Worm (Caenorhabditis elegans): ENCODE results near the gene ifb-2.

Gene ifb-2

DNA sequence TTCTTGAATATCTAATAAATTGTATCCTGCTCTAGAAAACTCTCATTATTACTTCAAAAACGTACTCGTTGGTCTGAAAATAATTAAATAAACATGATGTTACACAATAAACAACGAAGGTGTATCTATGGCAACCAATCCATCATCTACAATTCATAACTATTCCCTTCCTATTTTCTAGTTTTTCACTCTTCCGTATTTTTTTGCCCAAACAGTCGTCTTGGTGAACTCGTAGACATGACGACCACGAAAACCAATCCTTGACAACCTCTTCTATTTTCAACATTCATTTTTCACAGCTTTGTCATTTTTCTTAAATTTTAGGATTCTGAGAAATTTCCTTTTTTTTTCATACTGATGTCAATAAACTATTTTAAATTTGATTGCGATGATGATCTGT lies 38.8 kb downstream of the ifb-2 start, which contains the start of gene K05F1.13:
Gene K05F1.13, plus strand, starts transcription at position 301 of the 400 bp plus-strand sequence.
- TF ChIP-seq R02D3.7 (tag; optimal IDR thresholded peaks at IDR 0.05) (no peak), ceh-82 (tag; optimal IDR thresholded peaks at IDR 0.05) (no peak), pqm-1 (tag; optimal IDR thresholded peaks at IDR 0.05) (no peak), nhr-25 (tag; optimal IDR thresholded peaks at IDR 0.05) (no peak), hmg-11 (tag; optimal IDR thresholded peaks at IDR 0.05) (no peak), skn-1 (tag; optimal IDR thresholded peaks at IDR 0.05) (no peak), ztf-11 (tag; optimal IDR thresholded peaks at IDR 0.05) (no peak), nhr-237 (tag; optimal IDR thresholded peaks at IDR 0.05) (no peak), nhr-67 (tag; optimal IDR thresholded peaks at IDR 0.05) (no peak), ceh-16 (tag; optimal IDR thresholded peaks at IDR 0.05) (no peak), egl-5 (tag; optimal IDR thresholded peaks at IDR 0.05) (no peak), elt-2 (tag; optimal IDR thresholded peaks at IDR 0.05) (no peak), egl-27 (tag; optimal IDR thresholded peaks at IDR 0.05) (no peak), ama-1 (optimal IDR thresholded peaks at IDR 0.05) (no peak), ztf-4 (tag; optimal IDR thresholded peaks at IDR 0.05) (no peak), nhr-43 (tag; optimal IDR thresholded peaks at IDR 0.05; ENCODE audit: poor library complexity, severe bottlenecking) (no peak), lsy-12 (tag; optimal IDR thresholded peaks at IDR 0.05) (no peak), jun-1 (tag; optimal IDR thresholded peaks at IDR 0.05) (no peak), fkh-10 (GFP tag; optimal IDR thresholded peaks at IDR 0.05) (no peak)

DNA sequence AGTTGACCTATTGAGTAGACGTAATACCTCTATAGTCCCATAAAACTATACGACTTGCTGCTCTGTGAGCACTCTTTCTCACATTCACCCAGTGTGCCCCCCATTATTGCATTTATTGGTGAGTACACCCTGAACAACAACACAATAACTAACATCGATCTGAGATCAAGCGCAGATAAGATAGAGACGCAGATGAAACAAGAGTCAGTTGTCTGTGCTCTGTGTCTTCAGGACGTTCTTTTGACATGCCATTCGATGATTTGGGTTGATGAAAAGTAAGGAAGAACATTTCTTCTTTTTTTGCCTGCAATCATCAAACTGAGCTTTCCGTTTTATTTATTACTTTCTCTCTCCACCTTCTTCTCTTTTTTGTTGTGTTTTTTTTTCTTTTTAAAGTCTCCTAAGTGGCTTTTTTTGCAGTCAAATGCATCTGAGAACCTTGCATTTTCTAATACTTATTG lies 40.4 kb downstream of the ifb-2 start, which contains the start of gene lect-2:
Gene lect-2, plus strand, starts transcription at position 411 of the 461 bp plus-strand sequence.
- TF ChIP-seq daf-12 (tag; optimal IDR thresholded peaks at IDR 0.05) (no peak), ceh-9 (tag; optimal IDR thresholded peaks at IDR 0.05) (no peak), mdl-1 (tag; optimal IDR thresholded peaks at IDR 0.05) (no peak), lin-39 (tag; optimal IDR thresholded peaks at IDR 0.05) (peak; percentile 20), nhr-12 (tag; optimal IDR thresholded peaks at IDR 0.05) (no peak), nhr-25 (tag; optimal IDR thresholded peaks at IDR 0.05) (no peak), snpc-4 (tag; optimal IDR thresholded peaks at IDR 0.05) (no peak), egl-5 (tag; optimal IDR thresholded peaks at IDR 0.05) (peak; percentile 70), fkh-10 (GFP tag; optimal IDR thresholded peaks at IDR 0.05) (no peak), lin-15B (tag; optimal IDR thresholded peaks at IDR 0.05) (no peak), elt-1 (tag; optimal IDR thresholded peaks at IDR 0.05) (peak; percentile 39), R02D3.7 (tag; optimal IDR thresholded peaks at IDR 0.05) (no peak), nhr-67 (tag; optimal IDR thresholded peaks at IDR 0.05) (no peak)

DNA sequence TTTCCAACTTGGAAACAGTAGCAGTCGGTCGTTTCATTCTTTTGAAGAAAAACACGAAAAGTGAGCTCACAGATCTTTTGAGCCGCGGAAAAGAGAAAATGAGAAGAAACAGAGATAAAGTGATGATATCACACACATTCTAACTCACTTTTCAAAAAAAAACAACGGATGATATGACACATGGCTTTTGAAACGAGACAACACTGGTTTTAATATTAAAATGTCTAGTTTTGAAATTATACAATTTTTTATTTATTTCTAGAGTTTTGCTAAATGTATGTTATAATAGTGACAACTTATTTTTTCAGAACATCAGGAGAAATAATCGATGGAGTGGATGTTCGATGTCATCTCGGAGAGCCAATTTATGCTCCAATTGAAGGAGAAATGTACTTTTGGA lies 42.5 kb downstream of the ifb-2 start, which contains the start of gene K05F1.14:
Gene K05F1.14, minus strand, starts transcription at position 101 of the 400 bp plus-strand sequence.
- TF ChIP-seq ztf-4 (tag; optimal IDR thresholded peaks at IDR 0.05) (no peak), nhr-43 (tag; optimal IDR thresholded peaks at IDR 0.05; ENCODE audit: poor library complexity, severe bottlenecking) (no peak), lsy-12 (tag; optimal IDR thresholded peaks at IDR 0.05) (no peak), nhr-77 (tag; optimal IDR thresholded peaks at IDR 0.05) (no peak), elt-1 (tag; optimal IDR thresholded peaks at IDR 0.05) (no peak), elt-3 (tag; optimal IDR thresholded peaks at IDR 0.05) (no peak), fos-1 (tag; optimal IDR thresholded peaks at IDR 0.05) (no peak), fkh-2 (tag; optimal IDR thresholded peaks at IDR 0.05) (no peak), lin-15B (tag; optimal IDR thresholded peaks at IDR 0.05) (no peak), egl-27 (tag; optimal IDR thresholded peaks at IDR 0.05) (no peak), sea-2 (GFP tag; optimal IDR thresholded peaks at IDR 0.05) (no peak), lin-39 (tag; optimal IDR thresholded peaks at IDR 0.05) (no peak), daf-12 (tag; optimal IDR thresholded peaks at IDR 0.05) (no peak), nhr-76 (tag; optimal IDR thresholded peaks at IDR 0.05) (no peak)

DNA sequence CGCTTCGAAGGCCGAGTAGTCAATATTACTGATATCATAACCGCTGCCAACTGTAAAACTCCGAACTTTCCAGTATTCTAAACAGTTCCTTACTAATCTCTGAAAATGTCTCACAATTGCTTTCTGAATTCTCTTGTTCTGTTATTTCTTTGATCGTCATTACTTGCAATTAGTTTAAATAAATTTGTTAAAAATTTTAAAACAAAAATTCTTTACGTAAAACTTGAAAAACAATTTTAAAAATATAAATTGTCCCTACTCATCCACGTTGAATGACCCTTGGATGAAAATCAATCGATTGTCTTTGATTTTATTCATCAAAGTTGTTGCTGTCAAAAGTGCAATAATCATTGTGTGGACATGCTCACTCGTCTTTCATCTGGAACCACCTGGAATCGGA lies 44.2 kb downstream of the ifb-2 start, which contains the start of gene acdh-8:
Gene acdh-8, plus strand, starts transcription at position 301 of the 400 bp plus-strand sequence.
- TF ChIP-seq nhr-25 (tag; optimal IDR thresholded peaks at IDR 0.05) (no peak), ZK546.5 (tag; optimal IDR thresholded peaks at IDR 0.05) (no peak), nfya-1 (tag; optimal IDR thresholded peaks at IDR 0.05; ENCODE audit: insufficient read depth) (no peak), unc-39 (tag; optimal IDR thresholded peaks at IDR 0.05) (no peak), unc-62 (GFP tag; optimal IDR thresholded peaks at IDR 0.05) (no peak), nhr-76 (tag; optimal IDR thresholded peaks at IDR 0.05) (no peak), aly-2 (tag; optimal IDR thresholded peaks at IDR 0.05) (no peak), nhr-77 (tag; optimal IDR thresholded peaks at IDR 0.05) (no peak), ceh-9 (tag; optimal IDR thresholded peaks at IDR 0.05) (no peak), egl-5 (tag; optimal IDR thresholded peaks at IDR 0.05) (no peak), elt-2 (tag; optimal IDR thresholded peaks at IDR 0.05) (no peak), snpc-4 (tag; optimal IDR thresholded peaks at IDR 0.05) (no peak), lin-15B (tag; optimal IDR thresholded peaks at IDR 0.05) (no peak), jun-1 (tag; optimal IDR thresholded peaks at IDR 0.05) (no peak), nhr-11 (tag; optimal IDR thresholded peaks at IDR 0.05) (no peak), lin-39 (tag; optimal IDR thresholded peaks at IDR 0.05) (no peak), nhr-43 (tag; optimal IDR thresholded peaks at IDR 0.05; ENCODE audit: poor library complexity, severe bottlenecking) (no peak)

All from whole organism, L3 larva.